Worm (Caenorhabditis elegans): ENCODE measurements around the gene F52E1.14.

DNA sequence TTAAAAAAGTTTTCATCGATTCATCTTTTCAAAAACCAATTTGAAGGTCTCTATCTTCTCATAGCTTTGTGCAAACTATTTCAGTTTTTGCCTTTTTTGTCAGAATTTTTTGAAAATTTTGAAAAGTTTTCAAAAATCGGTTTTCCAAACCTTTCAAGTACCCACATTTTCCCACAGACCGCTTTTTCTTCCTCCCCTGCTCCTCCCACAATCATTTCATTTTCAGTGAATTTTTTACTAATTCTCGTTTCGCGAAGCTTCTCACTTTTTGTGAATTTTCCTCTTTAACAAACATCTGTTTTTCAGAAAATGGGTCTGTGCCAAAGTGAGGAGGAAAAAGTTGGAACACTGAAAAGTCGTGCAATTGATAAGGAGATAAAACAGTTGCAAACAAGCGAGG lies 13.0 kb upstream of the F52E1.14 start, which contains the start of gene gpa-2:
- TF ChIP-seq ztf-11 (tag; optimal IDR thresholded peaks at IDR 0.05) (no peak), mef-2 (tag; optimal IDR thresholded peaks at IDR 0.05) (no peak), hlh-17 (GFP tag; optimal IDR thresholded peaks at IDR 0.05; ENCODE audit: borderline replicate concordance) (no peak)
